Worm (Caenorhabditis elegans): ENCODE measurements around the gene abu-13.

DNA sequence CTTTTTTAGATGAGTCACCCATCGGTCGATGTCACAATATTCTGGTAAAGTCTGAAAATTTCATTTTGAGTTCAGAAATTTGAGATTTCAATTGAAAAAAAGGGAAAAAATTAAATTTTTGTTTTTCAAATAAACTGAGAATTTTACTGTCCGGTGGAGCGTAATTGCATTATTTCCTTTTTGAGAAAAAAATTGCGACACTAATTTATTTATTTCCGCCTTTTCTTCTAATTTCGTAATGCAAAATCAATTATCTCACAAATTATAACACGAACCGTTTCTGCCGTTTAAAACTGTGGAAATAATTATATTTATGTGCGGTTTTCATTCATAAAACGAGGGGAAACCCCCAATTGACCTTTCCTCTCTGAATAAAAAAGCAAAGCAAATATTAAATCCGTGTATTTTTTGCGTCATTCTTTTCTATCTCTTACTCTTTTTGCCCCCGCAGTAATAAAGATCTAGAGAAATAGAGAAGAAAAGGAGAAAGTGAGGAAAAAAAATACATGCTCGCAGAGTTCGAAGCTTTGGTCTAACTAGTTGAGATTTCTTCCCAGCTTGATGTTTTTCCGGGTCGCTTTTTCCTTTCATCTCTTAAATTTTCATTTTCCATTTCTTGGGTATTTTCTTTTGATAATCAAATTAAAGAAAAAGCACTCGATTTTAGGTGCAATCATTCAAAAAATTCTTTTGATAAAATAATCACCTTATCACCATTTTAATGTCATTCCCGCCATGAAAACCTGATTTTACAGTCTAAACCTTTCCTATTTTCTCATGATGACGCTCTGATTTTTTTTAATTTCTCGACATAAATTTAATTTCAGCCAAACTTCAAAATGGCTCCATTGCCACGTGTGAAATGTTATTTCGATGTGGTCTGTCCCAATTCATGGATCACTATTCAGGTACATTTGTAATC is 42.4 kb downstream of the abu-13 start, which contains the start of the genes brc-2 and T07E3.3:
- TF ChIP-seq ceh-16 (tag; optimal IDR thresholded peaks at IDR 0.05) (no peak), ZK546.5 (tag; optimal IDR thresholded peaks at IDR 0.05) (no peak), nhr-28 (tag; optimal IDR thresholded peaks at IDR 0.05) (no peak), skn-1 (tag; optimal IDR thresholded peaks at IDR 0.05) (peak; percentile 14), jun-1 (tag; optimal IDR thresholded peaks at IDR 0.05) (no peak), unc-62 (GFP tag; optimal IDR thresholded peaks at IDR 0.05) (no peak), snpc-4 (tag; optimal IDR thresholded peaks at IDR 0.05) (no peak), lsy-12 (tag; optimal IDR thresholded peaks at IDR 0.05) (no peak), nhr-77 (tag; optimal IDR thresholded peaks at IDR 0.05) (no peak), ceh-82 (tag; optimal IDR thresholded peaks at IDR 0.05) (no peak), ztf-11 (tag; optimal IDR thresholded peaks at IDR 0.05) (no peak)

All from whole organism, L3 larva.